Fruit fly (Drosophila melanogaster): ENCODE results near the gene Ufd4.

DNA sequence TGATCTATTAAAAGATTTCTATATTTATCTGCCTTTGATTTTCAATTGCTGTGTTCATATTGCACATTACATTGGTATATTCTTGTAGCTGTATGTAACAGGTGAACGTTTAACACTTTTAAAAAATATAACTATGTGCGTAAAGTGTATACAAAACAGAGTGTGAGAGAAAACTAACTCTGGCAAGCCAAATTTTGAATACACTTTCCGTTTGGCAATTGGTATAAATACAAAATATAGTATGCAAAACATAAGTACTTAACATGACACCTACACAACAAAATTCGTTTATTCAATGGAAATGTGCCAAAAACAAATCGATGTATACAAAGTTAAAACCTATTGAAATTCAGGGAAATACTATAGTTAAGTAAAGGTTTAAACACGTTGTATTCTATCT is 59.3 kb downstream of the Ufd4 start:
- TF ChIP-seq CG8119 (GFP tag; IDR thresholded peaks at IDR 0.05) (no peak), eg (GFP tag; IDR thresholded peaks at IDR 0.05) (no peak), OdsH (GFP tag; optimal IDR thresholded peaks at IDR 0.05) (no peak), CG8632 (GFP tag; optimal IDR thresholded peaks at IDR 0.05) (no peak), Sox102F (GFP tag; optimal IDR thresholded peaks at IDR 0.05) (no peak), Blimp-1 (GFP tag; optimal IDR thresholded peaks at IDR 0.05) (no peak), CG6854 (GFP tag; optimal IDR thresholded peaks at IDR 0.05) (no peak), CG16779 (tag; optimal IDR thresholded peaks at IDR 0.05) (no peak), pdm3 (GFP tag; optimal IDR thresholded peaks at IDR 0.05) (no peak), dac (GFP tag; optimal IDR thresholded peaks at IDR 0.05) (no peak)

All from whole organism, prepupa.